Fruit fly (Drosophila melanogaster): Measurements from ENCODE around the gene CG3021.

CG3021 gene

DNA sequence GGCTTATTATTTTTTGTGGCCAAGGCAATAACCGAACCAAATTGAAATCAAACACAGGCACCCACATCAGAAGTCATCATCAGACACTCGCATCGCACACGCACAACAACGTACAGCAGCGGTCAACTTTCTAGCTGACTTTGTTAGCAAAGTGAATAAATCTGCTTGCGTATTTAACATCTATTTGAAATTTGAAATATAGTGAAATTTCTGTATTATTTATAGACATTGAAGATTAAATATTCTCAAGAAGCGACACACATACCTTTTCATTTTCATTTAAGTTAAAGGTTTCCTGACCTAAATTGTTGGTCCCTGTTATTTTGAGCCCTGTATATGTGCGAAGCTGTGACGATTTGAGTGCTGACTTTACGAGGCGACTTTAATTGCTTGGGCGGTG lies 27.7 kb upstream of the CG3021 start (continued):
- TF ChIP-seq CG17186 (GFP tag; optimal IDR thresholded peaks at IDR 0.05) (no peak), chn (GFP tag; optimal IDR thresholded peaks at IDR 0.05) (no peak), CG12769 (tag; optimal IDR thresholded peaks at IDR 0.05) (no peak), lilli (GFP tag; optimal IDR thresholded peaks at IDR 0.05) (no peak), cwo (GFP tag; optimal IDR thresholded peaks at IDR 0.05) (no peak), Sin3A (optimal IDR thresholded peaks at IDR 0.05) (no peak), zfh2 (GFP tag; optimal IDR thresholded peaks at IDR 0.05) (no peak), Xrp1 (GFP tag; IDR thresholded peaks at IDR 0.05) (no peak), vfl (GFP tag; optimal IDR thresholded peaks at IDR 0.05) (no peak), dysf (GFP tag; IDR thresholded peaks at IDR 0.05) (no peak), z (GFP tag; IDR thresholded peaks at IDR 0.05) (no peak), Aef1 (GFP tag; IDR thresholded peaks at IDR 0.05) (no peak), trem (tag; optimal IDR thresholded peaks at IDR 0.05) (no peak), so (GFP tag; IDR thresholded peaks at IDR 0.05) (no peak), MBD-R2 (GFP tag; IDR thresholded peaks at IDR 0.05) (no peak), Myb (GFP tag; optimal IDR thresholded peaks at IDR 0.05) (no peak), twi (tag; optimal IDR thresholded peaks at IDR 0.05) (no peak), Hr51 (GFP tag; optimal IDR thresholded peaks at IDR 0.05) (peak in 1 of 2 experiments; percentile 0), CG12236 (GFP tag; optimal IDR thresholded peaks at IDR 0.05) (no peak), Sry-δ (GFP tag; optimal IDR thresholded peaks at IDR 0.05) (no peak), Gug (GFP tag; IDR thresholded peaks at IDR 0.05) (no peak), nmo (GFP tag; optimal IDR thresholded peaks at IDR 0.05) (peak; percentile 11), CG18599 (GFP tag; optimal IDR thresholded peaks at IDR 0.05) (peak; percentile 32), CG8359 (GFP tag; optimal IDR thresholded peaks at IDR 0.05; ENCODE audit: borderline replicate concordance) (no peak), nerfin-1 (tag; optimal IDR thresholded peaks at IDR 0.05) (no peak), CG11085 (GFP tag; IDR thresholded peaks at IDR 0.05) (no peak), gem (tag; optimal IDR thresholded peaks at IDR 0.05) (peak; percentile 13), esg (GFP tag; conservative IDR thresholded peaks at IDR 0.05) (0 out of 2 replicates have a peak, but pooled peaks have one; percentile 8), slou (GFP tag; optimal IDR thresholded peaks at IDR 0.05) (no peak), Hey (tag; optimal IDR thresholded peaks at IDR 0.05) (no peak), Ets97D (GFP tag; optimal IDR thresholded peaks at IDR 0.05) (no peak), sob (GFP tag; IDR thresholded peaks at IDR 0.05) (no peak), sens (GFP tag) (peak; percentile 71), PHDP (tag; optimal IDR thresholded peaks at IDR 0.05) (no peak), Ssrp (tag; optimal IDR thresholded peaks at IDR 0.05) (no peak), CG2678 (tag; optimal IDR thresholded peaks at IDR 0.05) (peak; percentile 24), CG30020 (tag; optimal IDR thresholded peaks at IDR 0.05) (no peak), Vsx1 (GFP tag; optimal IDR thresholded peaks at IDR 0.05) (no peak), CG2202 (tag; optimal IDR thresholded peaks at IDR 0.05) (no peak), Abd-B (GFP tag; optimal IDR thresholded peaks at IDR 0.05) (peak; percentile 3), CG9817 (tag; optimal IDR thresholded peaks at IDR 0.05) (no peak)

DNA sequence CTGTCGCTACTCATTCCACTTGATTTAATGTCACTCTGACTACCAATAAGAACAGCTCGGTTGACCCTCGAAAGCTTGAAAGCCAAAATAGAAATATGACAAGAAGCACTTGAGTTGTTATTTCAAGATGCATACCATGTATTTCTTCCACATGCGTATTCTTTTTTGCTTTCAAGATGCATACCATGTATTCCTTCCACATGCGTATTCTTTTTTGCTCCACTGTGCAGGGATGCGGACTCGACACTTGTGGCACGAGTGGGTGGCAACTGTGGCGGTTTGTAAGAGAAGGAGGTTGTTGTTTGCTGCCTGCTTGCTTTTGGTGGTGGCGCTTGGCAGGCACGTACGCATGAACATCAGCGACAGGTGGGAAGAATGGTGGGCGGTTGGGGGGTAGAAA lies 20.4 kb upstream of the CG3021 start:
- TF ChIP-seq scrt (GFP tag; optimal IDR thresholded peaks at IDR 0.05) = peak; percentile 32
- TF ChIP-seq insv (GFP tag; optimal IDR thresholded peaks at IDR 0.05) = no peak
- no peak for TF ChIP-seq CG13287 (GFP tag; IDR thresholded peaks at IDR 0.05; ENCODE audit: partially characterized antibody)
- peak; percentile 61 for TF ChIP-seq nerfin-1 (tag; optimal IDR thresholded peaks at IDR 0.05)
- TF ChIP-seq onecut (GFP tag; IDR thresholded peaks at IDR 0.05) = no peak
- peak; percentile 54 for TF ChIP-seq CG10431 (GFP tag; optimal IDR thresholded peaks at IDR 0.05)
- no peak for TF ChIP-seq trh (GFP tag; optimal IDR thresholded peaks at IDR 0.05)
